Worm (Caenorhabditis elegans) whole organism, L4 larva: Measurements from ENCODE around the gene K12H6.6.
"Not testable (repeated sequence)": the region's sequence is repeated elsewhere in the genome, so short reads cannot be mapped to it uniquely, and the experiment has no call there.

ENCODE experiments used
- F44E2.7 ChIP-seq: fragments of 200-800 bp; sonication (Bioruptor generic); IDR thresholded peaks from 2 replicates; pipeline ENCODE4 v2.1.2; 2022; ENCODE audit warnings: missing genetic modification characterization, missing compliant biosample characterization
- F49E8.2 ChIP-seq: sonication (generic microtip); optimal IDR thresholded peaks from 2 replicates; lab custom pipeline; 2016; ENCODE audit warnings: missing compliant biosample characterization, mild to moderate bottlenecking, missing genetic modification characterization, borderline replicate concordance
- T26A8.4 ChIP-seq: fragments of 200-800 bp; sonication (Bioruptor generic); IDR thresholded peaks from 2 replicates; pipeline ENCODE4 v1.3.6; 2022; ENCODE audit warnings: missing genetic modification characterization, missing compliant biosample characterization
- Y105C5A.15 ChIP-seq: fragments of 200-800 bp; sonication (Bioruptor generic); IDR thresholded peaks from 2 replicates; pipeline ENCODE4 v1.3.6; 2022; ENCODE audit warnings: missing genetic modification characterization, missing compliant biosample characterization
- Y5F2A.4 ChIP-seq: fragments of 200-800 bp; sonication (Bioruptor generic); optimal IDR thresholded peaks from 2 replicates; lab custom pipeline; 2018; ENCODE audit warnings: mild to moderate bottlenecking, missing genetic modification characterization, missing compliant biosample characterization
- Y75B8A.6 ChIP-seq: fragments of 200-800 bp; sonication (Bioruptor generic); IDR thresholded peaks from 2 replicates; pipeline ENCODE4 v1.3.6; 2022; ENCODE audit warnings: missing genetic modification reagents, missing genetic modification characterization, missing compliant biosample characterization
- ZK546.5 ChIP-seq, 2 experiments: sonication (generic microtip); optimal IDR thresholded peaks; 2 replicates each; lab custom pipeline; 2017; ENCODE audit warnings: missing biosample characterization in 2 of 2, missing genetic modification characterization in 2 of 2
- ceh-28 ChIP-seq: fragments of 150-350 bp; optimal IDR thresholded peaks from 2 replicates; lab custom pipeline; 2014; ENCODE audit warnings: missing biosample characterization, missing genetic modification reagents, missing genetic modification characterization
- ceh-32 ChIP-seq: sonication (generic microtip); optimal IDR thresholded peaks from 2 replicates; lab custom pipeline; 2016; ENCODE audit warnings: mild to moderate bottlenecking, missing genetic modification characterization, missing compliant biosample characterization; ENCODE audit not compliant: poor library complexity
- ceh-62 ChIP-seq: sonication (generic microtip); optimal IDR thresholded peaks from 2 replicates; lab custom pipeline; 2017; ENCODE audit warnings: missing biosample characterization, missing genetic modification characterization
- cey-2 ChIP-seq: sonication (generic microtip); optimal IDR thresholded peaks from 3 replicates; lab custom pipeline; 2017; ENCODE audit warnings: missing genetic modification characterization, mild to moderate bottlenecking, missing compliant biosample characterization, antibody characterized with exemption, borderline replicate concordance; ENCODE audit not compliant: insufficient read depth
- daf-16 ChIP-seq, 3 experiments: sonication (generic microtip); optimal IDR thresholded peaks; 2 replicates each; lab custom pipeline; 2016 to 2017; ENCODE audit warnings: missing genetic modification characterization in 3 of 3, missing genetic modification reagents in 3 of 3, mild to moderate bottlenecking in 2 of 3, missing compliant biosample characterization in 2 of 3, missing biosample characterization in 1 of 3, moderate library complexity in 1 of 3
- daf-8 ChIP-seq: fragments of 200-800 bp; sonication (Bioruptor generic); IDR thresholded peaks from 2 replicates; pipeline ENCODE4 v1.3.6; 2022; ENCODE audit warnings: missing genetic modification characterization, missing compliant biosample characterization
- fkh-10 ChIP-seq: fragments of 150-350 bp; optimal IDR thresholded peaks from 2 replicates; lab custom pipeline; 2014; ENCODE audit warnings: missing biosample characterization, missing genetic modification reagents, missing genetic modification characterization
- fos-1 ChIP-seq: fragments of 150-350 bp; optimal IDR thresholded peaks from 2 replicates; lab custom pipeline; 2014; ENCODE audit warnings: missing biosample characterization, missing genetic modification characterization
- hif-1 ChIP-seq, 2 experiments: sonication (generic microtip); optimal IDR thresholded peaks; 2 replicates each; lab custom pipeline; 2016 to 2017; ENCODE audit warnings: missing compliant biosample characterization in 2 of 2, missing genetic modification characterization in 2 of 2, missing genetic modification reagents in 2 of 2, missing genotype in 2 of 2, mild to moderate bottlenecking in 1 of 2
- hlh-11 ChIP-seq: fragments of 200-800 bp; sonication (Bioruptor generic); optimal IDR thresholded peaks from 2 replicates; lab custom pipeline; 2018; ENCODE audit warnings: mild to moderate bottlenecking, missing genetic modification characterization, missing compliant biosample characterization
- hlh-30 ChIP-seq: sonication (generic microtip); optimal IDR thresholded peaks from 2 replicates; lab custom pipeline; 2017; ENCODE audit warnings: antibody characterized with exemption, mild to moderate bottlenecking, missing genetic modification characterization, missing compliant biosample characterization; ENCODE audit not compliant: insufficient read depth
- jun-1 ChIP-seq: fragments of 150-350 bp; optimal IDR thresholded peaks from 2 replicates; lab custom pipeline; 2014; ENCODE audit warnings: missing biosample characterization, missing genetic modification reagents, missing genetic modification characterization
- lin-1 ChIP-seq: fragments of 200-800 bp; sonication (Bioruptor generic); IDR thresholded peaks from 2 replicates; pipeline ENCODE4 v1.3.6; 2022; ENCODE audit warnings: missing genetic modification reagents, missing genetic modification characterization, missing compliant biosample characterization
- lin-38 ChIP-seq: fragments of 200-800 bp; sonication (Bioruptor generic); IDR thresholded peaks from 2 replicates; pipeline ENCODE4 v1.3.6; 2022; ENCODE audit warnings: missing genetic modification reagents, missing genetic modification characterization, missing compliant biosample characterization
- madf-5 ChIP-seq, 2 experiments: fragments of 200-800 bp; sonication (Bioruptor generic); IDR thresholded peaks; 2 replicates each; pipeline ENCODE4 v1.3.6; 2022; ENCODE audit warnings: missing compliant biosample characterization in 2 of 2, missing genetic modification characterization in 2 of 2
- madf-9 ChIP-seq: fragments of 200-800 bp; sonication (Bioruptor generic); conservative IDR thresholded peaks from 2 replicates; pipeline ENCODE4 v1.3.6; 2022; ENCODE audit warnings: missing genetic modification reagents, missing genetic modification characterization, missing compliant biosample characterization
- mdl-1 ChIP-seq, 2 experiments: fragments of 150-350 bp in 1 of 2; sonication (generic microtip) in 1 of 2; optimal IDR thresholded peaks; 2 replicates each; lab custom pipeline; 2014 to 2017; ENCODE audit warnings: missing biosample characterization in 2 of 2, missing genetic modification characterization in 2 of 2
- mdt-29 ChIP-seq: fragments of 200-800 bp; sonication (Bioruptor generic); IDR thresholded peaks from 2 replicates; pipeline ENCODE4 v1.3.6; 2022; ENCODE audit warnings: missing genetic modification reagents, missing genetic modification characterization, missing compliant biosample characterization
- nhr-10 ChIP-seq: fragments of 150-350 bp; optimal IDR thresholded peaks from 2 replicates; lab custom pipeline; 2014; ENCODE audit warnings: missing biosample characterization, missing genetic modification characterization
- nhr-11 ChIP-seq: fragments of 150-350 bp; optimal IDR thresholded peaks from 2 replicates; lab custom pipeline; 2014; ENCODE audit warnings: missing biosample characterization, missing genetic modification characterization
- nhr-237 ChIP-seq: sonication (generic microtip); optimal IDR thresholded peaks from 2 replicates; lab custom pipeline; 2017; ENCODE audit warnings: missing biosample characterization, missing genetic modification characterization
- nhr-25 ChIP-seq: sonication (generic microtip); optimal IDR thresholded peaks from 2 replicates; lab custom pipeline; 2017; ENCODE audit warnings: missing genetic modification characterization, mild to moderate bottlenecking, missing compliant biosample characterization, antibody characterized with exemption, moderate library complexity, borderline replicate concordance; ENCODE audit not compliant: insufficient read depth
- nhr-28 ChIP-seq: fragments of 150-350 bp; optimal IDR thresholded peaks from 2 replicates; lab custom pipeline; 2014; ENCODE audit warnings: missing biosample characterization, missing genetic modification characterization
- nhr-41 ChIP-seq: fragments of 200-800 bp; sonication (Bioruptor generic); IDR thresholded peaks from 2 replicates; pipeline ENCODE4 v1.3.6; 2022; ENCODE audit warnings: missing genetic modification reagents, missing genetic modification characterization, missing compliant biosample characterization
- nhr-48 ChIP-seq: sonication (generic microtip); optimal IDR thresholded peaks from 2 replicates; lab custom pipeline; 2016; ENCODE audit warnings: mild to moderate bottlenecking, missing genetic modification characterization, missing compliant biosample characterization
- nhr-6 ChIP-seq: fragments of 150-350 bp; optimal IDR thresholded peaks from 2 replicates; lab custom pipeline; 2014; ENCODE audit warnings: missing biosample characterization, missing genetic modification characterization
- nhr-76 ChIP-seq: fragments of 150-350 bp; optimal IDR thresholded peaks from 2 replicates; lab custom pipeline; 2014; ENCODE audit warnings: missing biosample characterization, missing genetic modification characterization
- nhr-77 ChIP-seq: fragments of 150-350 bp; optimal IDR thresholded peaks from 2 replicates; lab custom pipeline; 2014; ENCODE audit warnings: missing biosample characterization, missing genetic modification characterization
- php-3 ChIP-seq: fragments of 200-800 bp; sonication (Bioruptor generic); IDR thresholded peaks from 2 replicates; pipeline ENCODE4 v1.3.6; 2022; ENCODE audit warnings: missing genetic modification reagents, missing genetic modification characterization, missing compliant biosample characterization
- pqm-1 ChIP-seq: sonication (generic microtip); optimal IDR thresholded peaks from 2 replicates; lab custom pipeline; 2017; ENCODE audit warnings: missing biosample characterization, missing genetic modification characterization
- saeg-2 ChIP-seq: fragments of 200-800 bp; sonication (Bioruptor generic); IDR thresholded peaks from 2 replicates; pipeline ENCODE4 v1.3.6; 2022; ENCODE audit warnings: missing genetic modification reagents, missing genetic modification characterization, missing compliant biosample characterization
- tag-97 ChIP-seq: fragments of 200-800 bp; sonication (Bioruptor generic); IDR thresholded peaks from 2 replicates; pipeline ENCODE4 v1.3.6; 2022; ENCODE audit warnings: missing genetic modification characterization, missing compliant biosample characterization
- tra-1 ChIP-seq: fragments of 200-800 bp; sonication (Bioruptor generic); IDR thresholded peaks from 2 replicates; pipeline ENCODE4 v1.3.6; 2022; ENCODE audit warnings: missing genetic modification reagents, missing genetic modification characterization, missing compliant biosample characterization
- vab-7 ChIP-seq: fragments of 200-800 bp; sonication (Bioruptor generic); IDR thresholded peaks from 2 replicates; pipeline ENCODE4 v1.3.6; 2022; ENCODE audit warnings: missing genetic modification reagents, missing genetic modification characterization, missing compliant biosample characterization
- zag-1 ChIP-seq: fragments of 150-350 bp; optimal IDR thresholded peaks from 2 replicates; lab custom pipeline; 2014; ENCODE audit warnings: missing biosample characterization, missing genetic modification characterization
- zip-11 ChIP-seq: fragments of 200-800 bp; sonication (Bioruptor generic); IDR thresholded peaks from 2 replicates; pipeline ENCODE4 v1.3.6; 2022; ENCODE audit warnings: missing genetic modification characterization, missing compliant biosample characterization
- zip-2 ChIP-seq: fragments of 150-350 bp; optimal IDR thresholded peaks from 2 replicates; lab custom pipeline; 2014; ENCODE audit warnings: missing biosample characterization, missing genetic modification characterization

K12H6.6 gene

ce11 chrII:2839004-2839403, 8.0 kb upstream of the K12H6.6 start, which contains the start of gene Y110A2AL.4:
TSS of gene Y110A2AL.4 (plus strand) at chrII:2839304.
- not testable (repeated sequence) for TF ChIP-seq zip-2 (tag; lab: Kevin White, UChicago); jun-1 (tag; lab: Kevin White, UChicago); daf-16 (GFP tag; optimal IDR thresholded peaks at IDR 0.05; lab: Kevin White, UChicago); daf-16 (tag; optimal IDR thresholded peaks at IDR 0.05; lab: Kevin White, UChicago)

- TF ChIP-seq fos-1 (tag; lab: Kevin White, UChicago) (no peak), vab-7 (GFP tag; lab: Robert Waterston, UW) (no peak), fkh-10 (GFP tag; lab: Kevin White, UChicago) (no peak), F44E2.7 (GFP tag; lab: Robert Waterston, UW) (no peak), madf-9 (GFP tag; lab: Robert Waterston, UW) (no peak), zip-2 (tag; lab: Kevin White, UChicago) (no peak), daf-8 (GFP tag; lab: Robert Waterston, UW) (no peak), nhr-11 (tag; lab: Kevin White, UChicago) (no peak), T26A8.4 (GFP tag; lab: Robert Waterston, UW) (no peak), Y75B8A.6 (no peak), lin-38 (no peak), ZK546.5 (tag; optimal IDR thresholded peaks at IDR 0.05; lab: Kevin White, UChicago) (no peak), nhr-76 (tag; lab: Kevin White, UChicago) (no peak), nhr-48 (tag; lab: Kevin White, UChicago) (no peak)
- TF ChIP-seq, all 104 proteins: peak for 0
These were observed 5.8 kb upstream of the K12H6.6 start, which contains the start of gene K12H6.7 for ce11 chrII:2836853-2837252. TSS of gene K12H6.7 (minus strand) at chrII:2836953.

ce11 chrII:2834105-2834504, 3.1 kb upstream of the K12H6.6 start:
- TF ChIP-seq daf-16 (GFP tag; optimal IDR thresholded peaks at IDR 0.05; lab: Kevin White, UChicago) (no peak), daf-16 (tag; optimal IDR thresholded peaks at IDR 0.05; lab: Kevin White, UChicago) (peak; percentile 99), tra-1 (GFP tag; lab: Robert Waterston, UW) (no peak), cey-2 (tag; lab: Kevin White, UChicago) (no peak), nhr-11 (tag; lab: Kevin White, UChicago) (peak; percentile 44), hlh-30 (tag; lab: Kevin White, UChicago) (no peak), F44E2.7 (GFP tag; lab: Robert Waterston, UW) (no peak), nhr-237 (tag; lab: Kevin White, UChicago) (no peak), Y105C5A.15 (GFP tag; lab: Robert Waterston, UW) (no peak), lin-1 (GFP tag; lab: Robert Waterston, UW) (peak; percentile 61; the same call in 1 of the 2 replicates), nhr-77 (tag; lab: Kevin White, UChicago) (no peak), F49E8.2 (tag; lab: Kevin White, UChicago) (no peak), ceh-32 (tag; lab: Kevin White, UChicago) (no peak), madf-5 (GFP tag; IDR thresholded peaks at IDR 0.05; lab: Robert Waterston, UW) (no peak), ceh-28 (no peak), zip-2 (tag; lab: Kevin White, UChicago) (no peak), nhr-76 (tag; lab: Kevin White, UChicago) (no peak), mdl-1 (tag; optimal IDR thresholded peaks at IDR 0.05; lab: Kevin White, UChicago) (no peak), mdt-29 (GFP tag; lab: Robert Waterston, UW) (no peak), T26A8.4 (GFP tag; lab: Robert Waterston, UW) (no peak), nhr-28 (tag; lab: Kevin White, UChicago) (peak; percentile 76), nhr-6 (tag; lab: Kevin White, UChicago) (no peak), php-3 (GFP tag; lab: Robert Waterston, UW) (no peak), jun-1 (tag; lab: Kevin White, UChicago) (no peak), zip-11 (GFP tag; lab: Robert Waterston, UW) (no peak), nhr-41 (GFP tag; lab: Robert Waterston, UW) (no peak), nhr-25 (tag; lab: Kevin White, UChicago) (no peak), nhr-10 (tag; lab: Kevin White, UChicago) (no peak), vab-7 (GFP tag; lab: Robert Waterston, UW) (no peak), lin-38 (no peak), zag-1 (tag; lab: Kevin White, UChicago) (no peak), hlh-11 (tag; lab: Kevin White, UChicago) (peak; percentile 81), Y75B8A.6 (no peak), tag-97 (GFP tag; lab: Robert Waterston, UW) (no peak), Y5F2A.4 (GFP tag; lab: Kevin White, UChicago) (no peak), hif-1 (tag; optimal IDR thresholded peaks at IDR 0.05; lab: Kevin White, UChicago) (no peak), pqm-1 (tag; lab: Kevin White, UChicago) (peak; percentile 7), ceh-62 (no peak), saeg-2 (GFP tag; lab: Robert Waterston, UW) (no peak)
